Worm (Caenorhabditis elegans) whole organism, late embryonic: Measurements from ENCODE around the gene C47D12.4.

Experiments
- C08G9.2 ChIP-seq: sonication (generic microtip); optimal IDR thresholded peaks from 2 replicates; lab custom pipeline; 2016; ENCODE audit warnings: mild to moderate bottlenecking, missing genetic modification characterization, moderate library complexity, missing compliant biosample characterization
- C38D4.7 ChIP-seq: fragments of 200-800 bp; sonication (Bioruptor generic); optimal IDR thresholded peaks from 2 replicates; lab custom pipeline; 2018; ENCODE audit warnings: mild to moderate bottlenecking, missing genetic modification characterization, moderate library complexity, missing compliant biosample characterization
- F13H6.1 ChIP-seq: sonication (generic microtip); optimal IDR thresholded peaks from 2 replicates; lab custom pipeline; 2016; ENCODE audit warnings: missing genetic modification characterization, missing compliant biosample characterization
- K09A11.1 ChIP-seq: sonication (generic microtip); optimal IDR thresholded peaks from 2 replicates; lab custom pipeline; 2017; ENCODE audit warnings: antibody characterized with exemption, mild to moderate bottlenecking, missing genetic modification characterization, missing compliant biosample characterization; ENCODE audit not compliant: insufficient read depth
- T23F11.4 ChIP-seq: fragments of 200-800 bp; sonication (Bioruptor generic); optimal IDR thresholded peaks from 2 replicates; lab custom pipeline; 2018; ENCODE audit warnings: mild to moderate bottlenecking, missing genetic modification characterization, missing compliant biosample characterization
- Y22D7AL.16 ChIP-seq: sonication (generic microtip); optimal IDR thresholded peaks from 2 replicates; lab custom pipeline; 2016; ENCODE audit warnings: missing genetic modification characterization, missing compliant biosample characterization
- ahr-1 ChIP-seq: sonication (generic microtip); optimal IDR thresholded peaks from 2 replicates; lab custom pipeline; 2016; ENCODE audit warnings: missing genetic modification characterization, missing compliant biosample characterization
- ceh-14 ChIP-seq: sonication (generic microtip); optimal IDR thresholded peaks from 2 replicates; lab custom pipeline; 2016; ENCODE audit warnings: missing genotype, missing genetic modification characterization, missing compliant biosample characterization
- ceh-18 ChIP-seq: sonication (generic microtip); optimal IDR thresholded peaks from 2 replicates; lab custom pipeline; 2016; ENCODE audit warnings: missing genetic modification characterization, missing compliant biosample characterization
- ceh-19 ChIP-seq: fragments of 200-800 bp; sonication (Bioruptor generic); optimal IDR thresholded peaks from 2 replicates; lab custom pipeline; 2018; ENCODE audit warnings: mild to moderate bottlenecking, missing genetic modification characterization, missing compliant biosample characterization
- ceh-2 ChIP-seq: sonication (generic microtip); optimal IDR thresholded peaks from 2 replicates; lab custom pipeline; 2016; ENCODE audit warnings: missing genotype, missing genetic modification characterization, missing compliant biosample characterization
- ceh-22 ChIP-seq: sonication (generic microtip); optimal IDR thresholded peaks from 2 replicates; lab custom pipeline; 2017; ENCODE audit warnings: missing biosample characterization, missing genetic modification characterization
- ceh-24 ChIP-seq: sonication (generic microtip); optimal IDR thresholded peaks from 2 replicates; lab custom pipeline; 2016; ENCODE audit warnings: mild to moderate bottlenecking, missing genetic modification characterization, missing compliant biosample characterization
- ceh-30 ChIP-seq: fragments of 150-350 bp; optimal IDR thresholded peaks from 2 replicates; lab custom pipeline; 2014; ENCODE audit warnings: missing biosample characterization, missing genetic modification characterization
- ceh-31 ChIP-seq: sonication (generic microtip); optimal IDR thresholded peaks from 2 replicates; lab custom pipeline; 2016; ENCODE audit warnings: missing genetic modification characterization, missing compliant biosample characterization
- ceh-34 ChIP-seq: sonication (generic microtip); optimal IDR thresholded peaks from 2 replicates; lab custom pipeline; 2016; ENCODE audit warnings: mild to moderate bottlenecking, missing genetic modification characterization, missing compliant biosample characterization
- ceh-45 ChIP-seq: fragments of 200-800 bp; sonication (Bioruptor generic); IDR thresholded peaks from 2 replicates; pipeline ENCODE4 v1.3.6; 2022; ENCODE audit warnings: missing genetic modification reagents, missing genetic modification characterization, missing compliant biosample characterization
- ceh-48 ChIP-seq: sonication (generic microtip); optimal IDR thresholded peaks from 2 replicates; lab custom pipeline; 2016; ENCODE audit warnings: missing genetic modification characterization, inconsistent platforms, missing compliant biosample characterization
- ceh-6 ChIP-seq: fragments of 200-800 bp; sonication (Bioruptor generic); optimal IDR thresholded peaks from 2 replicates; lab custom pipeline; 2018; ENCODE audit warnings: mild to moderate bottlenecking, missing genetic modification characterization, missing compliant biosample characterization
- ceh-9 ChIP-seq: sonication (generic microtip); optimal IDR thresholded peaks from 2 replicates; lab custom pipeline; 2016; ENCODE audit warnings: mild to moderate bottlenecking, missing genetic modification characterization, inconsistent platforms, missing compliant biosample characterization
- che-1 ChIP-seq: sonication (generic microtip); optimal IDR thresholded peaks from 2 replicates; lab custom pipeline; 2016; ENCODE audit warnings: mild to moderate bottlenecking, missing genetic modification characterization, missing compliant biosample characterization
- dmd-4 ChIP-seq: sonication (generic microtip); optimal IDR thresholded peaks from 2 replicates; lab custom pipeline; 2016; ENCODE audit warnings: borderline replicate concordance, missing genetic modification characterization, missing compliant biosample characterization
- dve-1 ChIP-seq: sonication (generic microtip); optimal IDR thresholded peaks from 2 replicates; lab custom pipeline; 2017; ENCODE audit warnings: antibody characterized with exemption, mild to moderate bottlenecking, missing genetic modification characterization, missing compliant biosample characterization
- elt-2 ChIP-seq: sonication (generic microtip); optimal IDR thresholded peaks from 2 replicates; lab custom pipeline; 2016; ENCODE audit warnings: missing genetic modification reagents, missing genetic modification characterization, missing compliant biosample characterization
- ets-4 ChIP-seq: sonication (generic microtip); optimal IDR thresholded peaks from 2 replicates; lab custom pipeline; 2016; ENCODE audit warnings: missing genetic modification characterization, missing compliant biosample characterization
- eyg-1 ChIP-seq: sonication (generic microtip); optimal IDR thresholded peaks from 2 replicates; lab custom pipeline; 2016; ENCODE audit warnings: missing genotype, missing genetic modification characterization, missing compliant biosample characterization
- fax-1 ChIP-seq: sonication (generic microtip); optimal IDR thresholded peaks from 2 replicates; lab custom pipeline; 2016; ENCODE audit warnings: missing genotype, missing genetic modification characterization, missing compliant biosample characterization
- fkh-6 ChIP-seq: sonication (generic microtip); optimal IDR thresholded peaks from 2 replicates; lab custom pipeline; 2016; ENCODE audit warnings: missing genetic modification characterization, missing compliant biosample characterization
- gmeb-2 ChIP-seq: sonication (generic microtip); optimal IDR thresholded peaks from 2 replicates; lab custom pipeline; 2016; ENCODE audit warnings: missing genetic modification characterization, inconsistent platforms, missing compliant biosample characterization
- hlh-30 ChIP-seq: sonication (generic microtip); optimal IDR thresholded peaks from 2 replicates; lab custom pipeline; 2017; ENCODE audit warnings: antibody characterized with exemption, missing genetic modification characterization, missing compliant biosample characterization; ENCODE audit not compliant: insufficient read depth
- hlh-6 ChIP-seq: sonication (generic microtip); optimal IDR thresholded peaks from 2 replicates; lab custom pipeline; 2016; ENCODE audit warnings: missing genotype, missing genetic modification characterization, missing compliant biosample characterization
- lin-11 ChIP-seq: fragments of 200-800 bp; sonication (Bioruptor generic); optimal IDR thresholded peaks from 2 replicates; lab custom pipeline; 2018; ENCODE audit warnings: mild to moderate bottlenecking, missing genetic modification characterization, missing compliant biosample characterization
- nfya-1 ChIP-seq: sonication (generic microtip); optimal IDR thresholded peaks from 2 replicates; lab custom pipeline; 2017; ENCODE audit warnings: missing genetic modification characterization, mild to moderate bottlenecking, missing compliant biosample characterization, antibody characterized with exemption, moderate library complexity
- nhr-232 ChIP-seq: sonication (generic microtip); optimal IDR thresholded peaks from 2 replicates; lab custom pipeline; 2016; ENCODE audit warnings: missing genetic modification characterization, missing compliant biosample characterization
- npax-4 ChIP-seq: sonication (generic microtip); optimal IDR thresholded peaks from 2 replicates; lab custom pipeline; 2016; ENCODE audit warnings: missing genetic modification characterization, missing compliant biosample characterization
- odd-2 ChIP-seq: sonication (generic microtip); optimal IDR thresholded peaks from 2 replicates; lab custom pipeline; 2017; ENCODE audit warnings: antibody characterized with exemption, mild to moderate bottlenecking, missing genetic modification characterization, missing compliant biosample characterization
- pag-3 ChIP-seq: sonication (generic microtip); optimal IDR thresholded peaks from 2 replicates; lab custom pipeline; 2016; ENCODE audit warnings: missing compliant biosample characterization, missing genetic modification characterization, borderline replicate concordance
- pat-9 ChIP-seq: fragments of 200-800 bp; sonication (Bioruptor generic); optimal IDR thresholded peaks from 2 replicates; lab custom pipeline; 2018; ENCODE audit warnings: mild to moderate bottlenecking, missing genetic modification characterization, moderate library complexity, missing compliant biosample characterization
- pqm-1 ChIP-seq: sonication (generic microtip); optimal IDR thresholded peaks from 2 replicates; lab custom pipeline; 2016; ENCODE audit warnings: missing genetic modification characterization, missing compliant biosample characterization
- pros-1 ChIP-seq: fragments of 150-350 bp; optimal IDR thresholded peaks from 2 replicates; lab custom pipeline; 2014; ENCODE audit warnings: missing biosample characterization, missing genetic modification reagents, missing genetic modification characterization
- sox-2 ChIP-seq: fragments of 200-800 bp; sonication (Bioruptor generic); IDR thresholded peaks from 2 replicates; pipeline ENCODE4 v1.3.6; 2022; ENCODE audit warnings: missing genetic modification reagents, missing genetic modification characterization, missing compliant biosample characterization
- tbx-2 ChIP-seq: sonication (generic microtip); optimal IDR thresholded peaks from 2 replicates; lab custom pipeline; 2016; ENCODE audit warnings: missing genetic modification characterization, missing compliant biosample characterization
- tbx-7 ChIP-seq: sonication (generic microtip); optimal IDR thresholded peaks from 2 replicates; lab custom pipeline; 2016; ENCODE audit warnings: missing genotype, missing genetic modification characterization, missing compliant biosample characterization
- ttx-3 ChIP-seq: sonication (generic microtip); optimal IDR thresholded peaks from 2 replicates; lab custom pipeline; 2016; ENCODE audit warnings: missing genetic modification reagents, missing genetic modification characterization, missing compliant biosample characterization
- unc-42 ChIP-seq: sonication (generic microtip); optimal IDR thresholded peaks from 2 replicates; lab custom pipeline; 2016; ENCODE audit warnings: missing genotype, missing genetic modification characterization, missing compliant biosample characterization
- unc-55 ChIP-seq: sonication (generic microtip); optimal IDR thresholded peaks from 2 replicates; lab custom pipeline; 2017; ENCODE audit warnings: missing biosample characterization, missing genetic modification reagents, missing genetic modification characterization
- unc-86 ChIP-seq: sonication (generic microtip); optimal IDR thresholded peaks from 2 replicates; lab custom pipeline; 2016; ENCODE audit warnings: missing genetic modification characterization, missing compliant biosample characterization
- zip-5 ChIP-seq: sonication (generic microtip); optimal IDR thresholded peaks from 2 replicates; lab custom pipeline; 2016; ENCODE audit warnings: missing genetic modification characterization, missing compliant biosample characterization
- ztf-16 ChIP-seq: sonication (generic microtip); optimal IDR thresholded peaks from 2 replicates; lab custom pipeline; 2017; ENCODE audit warnings: missing genetic modification characterization, missing compliant biosample characterization

Gene C47D12.4

DNA sequence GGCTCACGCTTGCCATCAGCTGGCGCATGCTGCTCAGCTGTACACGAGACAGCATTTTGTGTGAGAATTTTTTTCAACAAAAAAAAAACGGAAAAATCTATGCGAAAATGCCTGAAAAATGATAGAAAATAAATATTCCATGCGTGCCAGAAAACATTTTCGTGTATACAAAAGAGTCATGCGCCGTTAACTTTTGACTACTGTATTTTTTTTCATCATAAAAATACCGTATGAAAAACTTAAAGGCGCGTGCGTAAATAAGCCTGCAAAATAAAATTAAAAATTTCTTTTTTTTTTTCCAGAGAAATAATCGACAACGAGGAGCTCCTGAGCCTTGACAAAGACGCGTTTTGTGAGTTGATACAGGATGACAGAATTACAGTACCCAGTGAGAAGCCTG is 8.4 kb downstream of the C47D12.4 start:
- TF ChIP-seq T23F11.4 (GFP tag; lab: Kevin White, UChicago), result no peak
- no peak for TF ChIP-seq ceh-19 (GFP tag; lab: Kevin White, UChicago)
- TF ChIP-seq ceh-45 (GFP tag; lab: Robert Waterston, UW), result no peak

DNA sequence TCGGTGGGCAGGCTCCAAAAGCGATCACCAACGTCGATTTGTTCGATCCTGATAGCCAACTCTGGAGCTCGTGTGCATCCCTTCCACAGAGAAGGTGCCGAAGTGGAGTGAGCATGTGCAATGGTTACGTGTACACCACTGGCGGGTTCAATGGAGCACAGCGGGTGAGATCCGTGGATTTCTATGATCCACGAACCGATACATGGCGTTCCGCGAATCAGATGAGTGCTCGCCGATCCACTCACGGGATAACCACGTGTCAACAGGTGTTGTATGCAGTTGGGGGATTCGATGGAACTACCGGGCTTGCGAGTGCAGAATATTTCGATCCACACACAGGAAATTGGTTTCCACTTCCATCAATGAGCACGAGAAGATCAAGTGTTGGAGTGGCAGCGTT is 9.3 kb downstream of the C47D12.4 start:
- TF ChIP-seq ceh-6 (GFP tag; lab: Kevin White, UChicago) (no peak), elt-2 (tag; lab: Kevin White, UChicago) (no peak)

DNA sequence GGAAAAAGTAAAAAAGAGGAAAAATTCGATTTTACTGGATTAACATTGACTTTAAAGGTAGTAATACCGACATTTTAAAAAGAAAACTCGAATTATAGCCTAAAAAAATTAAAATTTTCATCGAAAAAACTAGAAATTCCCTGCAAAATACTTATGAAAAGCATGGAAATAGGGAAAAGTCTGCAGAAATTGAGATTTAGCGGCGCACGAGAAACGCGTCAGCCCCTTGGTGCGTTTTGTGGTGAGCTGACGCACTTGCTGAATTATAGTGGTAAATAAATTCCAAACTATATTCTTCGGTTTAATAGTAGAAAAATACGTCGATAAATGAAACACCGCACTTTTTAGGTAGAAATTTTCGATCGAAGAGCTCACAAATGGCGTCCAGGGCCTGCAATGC is 12.9 kb downstream of the C47D12.4 start:
- no peak for TF ChIP-seq K09A11.1 (tag; lab: Kevin White, UChicago)
- no peak for TF ChIP-seq ttx-3 (tag; lab: Kevin White, UChicago)
- TF ChIP-seq ahr-1 (tag; lab: Kevin White, UChicago), result no peak
- no peak for TF ChIP-seq lin-11 (tag; lab: Kevin White, UChicago)
- TF ChIP-seq pros-1, result no peak
- no peak for TF ChIP-seq ceh-9 (tag; lab: Kevin White, UChicago)
- TF ChIP-seq gmeb-2 (tag; lab: Kevin White, UChicago), result no peak
- no peak for TF ChIP-seq tbx-7 (tag; lab: Kevin White, UChicago)
- TF ChIP-seq dve-1, result no peak
- no peak for TF ChIP-seq fax-1 (tag; lab: Kevin White, UChicago)
- TF ChIP-seq tbx-2 (tag; lab: Kevin White, UChicago), result peak; percentile 14
- TF ChIP-seq ceh-22 (tag; lab: Kevin White, UChicago), result no peak
- no peak for TF ChIP-seq C38D4.7 (GFP tag; lab: Kevin White, UChicago)
- TF ChIP-seq T23F11.4 (GFP tag; lab: Kevin White, UChicago), result no peak
- TF ChIP-seq nfya-1 (tag; lab: Kevin White, UChicago), result peak; percentile 37
- TF ChIP-seq odd-2 (tag; lab: Kevin White, UChicago), result no peak
- TF ChIP-seq ets-4 (tag; lab: Kevin White, UChicago), result no peak
- no peak for TF ChIP-seq ceh-45 (GFP tag; lab: Robert Waterston, UW)
- TF ChIP-seq fkh-6 (tag; lab: Kevin White, UChicago), result no peak
- TF ChIP-seq ceh-30 (tag; lab: Kevin White, UChicago), result no peak
- no peak for TF ChIP-seq hlh-6 (tag; lab: Kevin White, UChicago)
- TF ChIP-seq ceh-6 (GFP tag; lab: Kevin White, UChicago), result peak; percentile 1
- TF ChIP-seq pqm-1 (tag; lab: Kevin White, UChicago), result no peak
- TF ChIP-seq ceh-48 (tag; lab: Kevin White, UChicago), result no peak
- TF ChIP-seq sox-2 (GFP tag; lab: Robert Waterston, UW), result no peak
- TF ChIP-seq ceh-18 (tag; lab: Kevin White, UChicago), result peak; percentile 14
- no peak for TF ChIP-seq dmd-4 (tag; lab: Kevin White, UChicago)
- TF ChIP-seq che-1 (tag; lab: Kevin White, UChicago), result peak; percentile 8
- peak; percentile 56 for TF ChIP-seq ceh-31 (tag; lab: Kevin White, UChicago)
- no peak for TF ChIP-seq ceh-24
- TF ChIP-seq ceh-2, result no peak
- TF ChIP-seq pag-3 (tag; lab: Kevin White, UChicago), result no peak
- no peak for TF ChIP-seq hlh-30 (tag; lab: Kevin White, UChicago)
- TF ChIP-seq ztf-16 (tag; lab: Kevin White, UChicago), result peak; percentile 1
- TF ChIP-seq elt-2 (tag; lab: Kevin White, UChicago), result no peak
- TF ChIP-seq zip-5 (tag; lab: Kevin White, UChicago), result no peak
- peak; percentile 25 for TF ChIP-seq pat-9 (tag; lab: Kevin White, UChicago)
- TF ChIP-seq nhr-232, result no peak
- TF ChIP-seq unc-42 (tag; lab: Kevin White, UChicago), result no peak
- TF ChIP-seq Y22D7AL.16, result no peak
- TF ChIP-seq F13H6.1 (tag; lab: Kevin White, UChicago), result no peak
- TF ChIP-seq eyg-1 (tag; lab: Kevin White, UChicago), result no peak
- TF ChIP-seq unc-86 (tag; lab: Kevin White, UChicago), result peak; percentile 18
- TF ChIP-seq npax-4 (tag; lab: Kevin White, UChicago), result no peak
- TF ChIP-seq ceh-34, result no peak
- TF ChIP-seq unc-55 (GFP tag; lab: Kevin White, UChicago), result no peak
- TF ChIP-seq ceh-14 (tag; lab: Kevin White, UChicago), result no peak
- TF ChIP-seq C08G9.2 (tag; lab: Kevin White, UChicago), result no peak
